Worm (Caenorhabditis elegans): ENCODE measurements around the gene Y6G8.15.

- TF ChIP-seq hnd-1 (tag; optimal IDR thresholded peaks at IDR 0.05), result no peak
- no peak for TF ChIP-seq ama-1 (optimal IDR thresholded peaks at IDR 0.05)
- TF ChIP-seq sea-1 (GFP tag; conservative IDR thresholded peaks at IDR 0.05), result no peak
- no peak for TF ChIP-seq ets-7 (tag; optimal IDR thresholded peaks at IDR 0.05)
- no peak for TF ChIP-seq B0310.2 (tag; optimal IDR thresholded peaks at IDR 0.05)
- no peak for TF ChIP-seq aly-1 (tag; optimal IDR thresholded peaks at IDR 0.05)
- TF ChIP-seq F13C5.2 (tag; optimal IDR thresholded peaks at IDR 0.05), result no peak
- no peak for TF ChIP-seq hmbx-1 (tag; optimal IDR thresholded peaks at IDR 0.05)
- no peak for TF ChIP-seq pes-1 (GFP tag; IDR thresholded peaks at IDR 0.05)
- no peak for TF ChIP-seq scrt-1 (GFP tag; IDR thresholded peaks at IDR 0.05)
These were observed 18.2 kb upstream of the Y6G8.15 start, which contains the start of gene F57G4.10 for ce11 chrV:17628566-17628965.
